Worm (Caenorhabditis elegans): Measurements from ENCODE around the gene ctsa-4.2.

ce11 chrIII:6587564-6587963 is 24.8 kb upstream of the ctsa-4.2 start, which contains the start of gene ddo-3:
- TF ChIP-seq flt-1 (GFP tag; IDR thresholded peaks at IDR 0.05) (no peak), cog-1 (tag; optimal IDR thresholded peaks at IDR 0.05) (no peak), med-1 (GFP tag; optimal IDR thresholded peaks at IDR 0.05; ENCODE audit: insufficient read depth) (no peak), klf-2 (GFP tag; conservative IDR thresholded peaks at IDR 0.05) (no peak), ref-1 (GFP tag; conservative IDR thresholded peaks at IDR 0.05) (no peak), tab-1 (GFP tag; IDR thresholded peaks at IDR 0.05) (no peak), ztf-23 (GFP tag; IDR thresholded peaks at IDR 0.05) (no peak), T22C8.4 (GFP tag; IDR thresholded peaks at IDR 0.05) (no peak)

Measured in whole organism, midembryonic.